Worm (Caenorhabditis elegans) whole organism, L3 larva: ENCODE measurements around the gene srg-17.

Source experiments
- R02D3.7 ChIP-seq: fragments of 150-350 bp; optimal IDR thresholded peaks from 2 replicates; lab custom pipeline; 2014; ENCODE audit warnings: missing biosample characterization, missing genetic modification characterization
- aly-2 ChIP-seq: fragments of 150-350 bp; optimal IDR thresholded peaks from 2 replicates; lab custom pipeline; 2014; ENCODE audit warnings: missing biosample characterization, missing genetic modification characterization
- ama-1 ChIP-seq: fragments of 150-350 bp; optimal IDR thresholded peaks from 2 replicates; lab custom pipeline; 2018
- ceh-28 ChIP-seq: fragments of 150-350 bp; optimal IDR thresholded peaks from 2 replicates; lab custom pipeline; 2014; ENCODE audit warnings: missing biosample characterization, missing genetic modification reagents, missing genetic modification characterization
- ceh-82 ChIP-seq: fragments of 150-350 bp; optimal IDR thresholded peaks from 2 replicates; lab custom pipeline; 2014; ENCODE audit warnings: missing biosample characterization, missing genetic modification characterization
- ceh-9 ChIP-seq: sonication (generic microtip); optimal IDR thresholded peaks from 2 replicates; lab custom pipeline; 2018; ENCODE audit warnings: missing biosample characterization, missing genetic modification characterization
- daf-12 ChIP-seq: fragments of 150-350 bp; optimal IDR thresholded peaks from 2 replicates; lab custom pipeline; 2014; ENCODE audit warnings: missing biosample characterization, missing genetic modification reagents, missing genetic modification characterization
- egl-27 ChIP-seq: sonication (generic microtip); optimal IDR thresholded peaks from 4 replicates; lab custom pipeline; 2017; ENCODE audit warnings: missing biosample characterization, missing genetic modification reagents, missing genetic modification characterization
- egl-5 ChIP-seq: fragments of 150-350 bp; optimal IDR thresholded peaks from 2 replicates; lab custom pipeline; 2017; ENCODE audit warnings: missing biosample characterization, missing genetic modification reagents, missing genetic modification characterization, inconsistent platforms
- elt-1 ChIP-seq: fragments of 150-350 bp; optimal IDR thresholded peaks from 2 replicates; lab custom pipeline; 2014; ENCODE audit warnings: missing biosample characterization, missing genetic modification characterization
- elt-2 ChIP-seq: sonication (generic microtip); optimal IDR thresholded peaks from 2 replicates; lab custom pipeline; 2016; ENCODE audit warnings: missing genetic modification reagents, mild to moderate bottlenecking, missing genetic modification characterization, missing compliant biosample characterization
- elt-3 ChIP-seq, 3 experiments: fragments of 150-350 bp in 1 of 3; sonication (generic microtip) in 2 of 3; optimal IDR thresholded peaks; 2 replicates in 2 of 3; 4 replicates in 1 of 3; lab custom pipeline; 2014 to 2017; ENCODE audit warnings: missing biosample characterization in 3 of 3, missing genetic modification characterization in 3 of 3
- eor-1 ChIP-seq, 2 experiments: fragments of 150-350 bp; optimal IDR thresholded peaks; 2 replicates each; lab custom pipeline; 2014 to 2018; ENCODE audit warnings: missing biosample characterization in 2 of 2, missing genetic modification characterization in 2 of 2
- fkh-10 ChIP-seq: sonication (generic microtip); optimal IDR thresholded peaks from 2 replicates; lab custom pipeline; 2017; ENCODE audit warnings: missing biosample characterization, missing genetic modification reagents, missing genetic modification characterization
- fkh-2 ChIP-seq: fragments of 150-350 bp; optimal IDR thresholded peaks from 2 replicates; lab custom pipeline; 2014; ENCODE audit warnings: missing biosample characterization, missing genetic modification reagents, missing genetic modification characterization
- fos-1 ChIP-seq: fragments of 150-350 bp; optimal IDR thresholded peaks from 2 replicates; lab custom pipeline; 2014; ENCODE audit warnings: missing biosample characterization, missing genetic modification characterization
- hmg-11 ChIP-seq: sonication (generic microtip); optimal IDR thresholded peaks from 2 replicates; lab custom pipeline; 2016; ENCODE audit warnings: missing genetic modification characterization, missing compliant biosample characterization
- jun-1 ChIP-seq: fragments of 150-350 bp; optimal IDR thresholded peaks from 2 replicates; lab custom pipeline; 2014; ENCODE audit warnings: missing biosample characterization, missing genetic modification reagents, missing genetic modification characterization
- lin-15B ChIP-seq: fragments of 150-350 bp; optimal IDR thresholded peaks from 2 replicates; lab custom pipeline; 2014; ENCODE audit warnings: missing biosample characterization, missing genetic modification characterization
- lin-39 ChIP-seq: fragments of 150-350 bp; optimal IDR thresholded peaks from 2 replicates; lab custom pipeline; 2018; ENCODE audit warnings: missing biosample characterization, missing genetic modification reagents, missing genetic modification characterization
- lsy-12 ChIP-seq: sonication (generic microtip); optimal IDR thresholded peaks from 2 replicates; lab custom pipeline; 2016; ENCODE audit warnings: mild to moderate bottlenecking, missing genetic modification characterization, missing compliant biosample characterization
- mdl-1 ChIP-seq: fragments of 150-350 bp; optimal IDR thresholded peaks from 2 replicates; lab custom pipeline; 2014; ENCODE audit warnings: missing biosample characterization, missing genetic modification characterization
- nfya-1 ChIP-seq: sonication (generic microtip); optimal IDR thresholded peaks from 2 replicates; lab custom pipeline; 2017; ENCODE audit warnings: missing genetic modification characterization, mild to moderate bottlenecking, missing compliant biosample characterization, antibody characterized with exemption, moderate library complexity; ENCODE audit not compliant: insufficient read depth
- nhr-11 ChIP-seq: fragments of 150-350 bp; optimal IDR thresholded peaks from 2 replicates; lab custom pipeline; 2014; ENCODE audit warnings: missing biosample characterization, missing genetic modification characterization
- nhr-12 ChIP-seq: fragments of 150-350 bp; optimal IDR thresholded peaks from 2 replicates; lab custom pipeline; 2014; ENCODE audit warnings: missing biosample characterization, missing genetic modification characterization
- nhr-23 ChIP-seq: fragments of 150-350 bp; optimal IDR thresholded peaks from 2 replicates; lab custom pipeline; 2014; ENCODE audit warnings: missing biosample characterization, missing genetic modification reagents, missing genetic modification characterization
- nhr-237 ChIP-seq: fragments of 150-350 bp; optimal IDR thresholded peaks from 2 replicates; lab custom pipeline; 2014; ENCODE audit warnings: missing biosample characterization, missing genetic modification characterization
- nhr-28 ChIP-seq: fragments of 150-350 bp; optimal IDR thresholded peaks from 2 replicates; lab custom pipeline; 2014; ENCODE audit warnings: missing biosample characterization, missing genetic modification characterization
- nhr-43 ChIP-seq: sonication (generic microtip); optimal IDR thresholded peaks from 2 replicates; lab custom pipeline; 2016; ENCODE audit warnings: mild to moderate bottlenecking, missing genetic modification characterization, missing compliant biosample characterization; ENCODE audit not compliant: poor library complexity, severe bottlenecking
- nhr-67 ChIP-seq: fragments of 150-350 bp; optimal IDR thresholded peaks from 2 replicates; lab custom pipeline; 2014; ENCODE audit warnings: missing biosample characterization, missing genetic modification characterization
- pha-4 ChIP-seq: fragments of 150-350 bp; optimal IDR thresholded peaks from 2 replicates; lab custom pipeline; 2014; ENCODE audit warnings: missing biosample characterization, missing genetic modification reagents, missing genetic modification characterization
- pqm-1 ChIP-seq: fragments of 150-350 bp; optimal IDR thresholded peaks from 2 replicates; lab custom pipeline; 2017; ENCODE audit warnings: missing biosample characterization, missing genetic modification characterization, inconsistent platforms
- sea-2 ChIP-seq: fragments of 150-350 bp; sonication (generic microtip); optimal IDR thresholded peaks from 4 replicates; lab custom pipeline; 2014; ENCODE audit warnings: missing biosample characterization, missing genetic modification reagents, missing genetic modification characterization
- skn-1 ChIP-seq: fragments of 150-350 bp; optimal IDR thresholded peaks from 2 replicates; lab custom pipeline; 2014; ENCODE audit warnings: missing biosample characterization, missing genetic modification characterization
- snpc-4 ChIP-seq: fragments of 150-350 bp; optimal IDR thresholded peaks from 2 replicates; lab custom pipeline; 2014; ENCODE audit warnings: missing biosample characterization, missing genetic modification characterization
- tbx-2 ChIP-seq: sonication (generic microtip); optimal IDR thresholded peaks from 2 replicates; lab custom pipeline; 2016; ENCODE audit warnings: mild to moderate bottlenecking, missing genetic modification characterization, missing compliant biosample characterization
- unc-39 ChIP-seq: sonication (generic microtip); optimal IDR thresholded peaks from 4 replicates; lab custom pipeline; 2017; ENCODE audit warnings: missing biosample characterization, missing genetic modification characterization
- unc-62 ChIP-seq: fragments of 150-350 bp; sonication (generic microtip); optimal IDR thresholded peaks from 4 replicates; lab custom pipeline; 2014; ENCODE audit warnings: missing biosample characterization, missing genetic modification reagents, missing genetic modification characterization
- zag-1 ChIP-seq: fragments of 150-350 bp; optimal IDR thresholded peaks from 2 replicates; lab custom pipeline; 2014; ENCODE audit warnings: missing biosample characterization, missing genetic modification characterization

Gene srg-17

DNA sequence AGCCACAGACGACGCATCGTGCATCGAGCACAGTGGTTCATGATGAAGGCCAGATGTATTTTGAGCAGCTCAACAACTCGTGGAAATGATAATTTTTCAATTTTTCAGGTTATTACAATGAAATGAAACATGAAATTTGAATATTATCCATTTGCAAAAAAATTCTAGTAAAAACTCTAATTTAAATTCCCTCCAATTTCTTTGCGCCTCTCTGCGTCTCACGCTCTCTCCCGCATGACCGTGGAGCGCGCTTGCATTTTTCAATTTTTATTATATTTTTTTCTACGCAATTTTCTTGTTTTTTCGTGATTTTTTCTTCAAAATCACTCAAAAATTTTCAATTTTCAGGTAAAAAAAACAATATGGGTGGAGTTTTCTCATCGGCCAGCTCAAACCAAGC is 14.1 kb upstream of the srg-17 start, which contains the start of gene tag-281:
Gene tag-281, plus strand, starts transcription at position 340 of the 400 bp plus-strand sequence.
- peak; percentile 72 for TF ChIP-seq R02D3.7 (tag; lab: Kevin White, UChicago)
- TF ChIP-seq ceh-28: peak; percentile 52
- peak; percentile 90 for TF ChIP-seq nfya-1 (tag; lab: Kevin White, UChicago)
- TF ChIP-seq nhr-23 (tag; lab: Kevin White, UChicago): peak; percentile 91
- no peak for TF ChIP-seq fkh-2 (tag; lab: Kevin White, UChicago)
- TF ChIP-seq nhr-43: no peak
- TF ChIP-seq lin-15B: peak; percentile 92
- no peak for TF ChIP-seq ama-1
- TF ChIP-seq aly-2 (tag; lab: Kevin White, UChicago): no peak
- peak; percentile 22 for TF ChIP-seq hmg-11 (tag; lab: Kevin White, UChicago)
- TF ChIP-seq egl-5 (tag; lab: Kevin White, UChicago): peak; percentile 52
- peak; percentile 52 for TF ChIP-seq jun-1 (tag; lab: Kevin White, UChicago)
- TF ChIP-seq pha-4 (tag; lab: Kevin White, UChicago): peak; percentile 87
- no peak for TF ChIP-seq daf-12 (tag; lab: Kevin White, UChicago)
- no peak for TF ChIP-seq elt-3 (tag; optimal IDR thresholded peaks at IDR 0.05; lab: Kevin White, UChicago)
- peak; percentile 52 for TF ChIP-seq skn-1 (tag; lab: Kevin White, UChicago)
- TF ChIP-seq eor-1 (tag; optimal IDR thresholded peaks at IDR 0.05; lab: Kevin White, UChicago): no peak
- no peak for TF ChIP-seq nhr-12
- peak; percentile 44 for TF ChIP-seq ceh-82 (tag; lab: Kevin White, UChicago)
- no peak for TF ChIP-seq elt-2 (tag; lab: Kevin White, UChicago)
- no peak for TF ChIP-seq egl-27 (tag; lab: Kevin White, UChicago)
- TF ChIP-seq lsy-12 (tag; lab: Kevin White, UChicago): no peak
- TF ChIP-seq pqm-1 (tag; lab: Kevin White, UChicago): peak; percentile 53
- peak; percentile 33 for TF ChIP-seq fkh-10 (GFP tag; lab: Kevin White, UChicago)
- no peak for TF ChIP-seq nhr-67
- peak; percentile 49 for TF ChIP-seq lin-39 (tag; lab: Kevin White, UChicago)
- no peak for TF ChIP-seq nhr-11 (tag; lab: Kevin White, UChicago)
- peak; percentile 6 for TF ChIP-seq tbx-2 (tag; lab: Kevin White, UChicago)
- peak; percentile 69 for TF ChIP-seq snpc-4 (tag; lab: Kevin White, UChicago)
- TF ChIP-seq nhr-237 (tag; lab: Kevin White, UChicago): no peak
- no peak for TF ChIP-seq ceh-9 (tag; lab: Kevin White, UChicago)

DNA sequence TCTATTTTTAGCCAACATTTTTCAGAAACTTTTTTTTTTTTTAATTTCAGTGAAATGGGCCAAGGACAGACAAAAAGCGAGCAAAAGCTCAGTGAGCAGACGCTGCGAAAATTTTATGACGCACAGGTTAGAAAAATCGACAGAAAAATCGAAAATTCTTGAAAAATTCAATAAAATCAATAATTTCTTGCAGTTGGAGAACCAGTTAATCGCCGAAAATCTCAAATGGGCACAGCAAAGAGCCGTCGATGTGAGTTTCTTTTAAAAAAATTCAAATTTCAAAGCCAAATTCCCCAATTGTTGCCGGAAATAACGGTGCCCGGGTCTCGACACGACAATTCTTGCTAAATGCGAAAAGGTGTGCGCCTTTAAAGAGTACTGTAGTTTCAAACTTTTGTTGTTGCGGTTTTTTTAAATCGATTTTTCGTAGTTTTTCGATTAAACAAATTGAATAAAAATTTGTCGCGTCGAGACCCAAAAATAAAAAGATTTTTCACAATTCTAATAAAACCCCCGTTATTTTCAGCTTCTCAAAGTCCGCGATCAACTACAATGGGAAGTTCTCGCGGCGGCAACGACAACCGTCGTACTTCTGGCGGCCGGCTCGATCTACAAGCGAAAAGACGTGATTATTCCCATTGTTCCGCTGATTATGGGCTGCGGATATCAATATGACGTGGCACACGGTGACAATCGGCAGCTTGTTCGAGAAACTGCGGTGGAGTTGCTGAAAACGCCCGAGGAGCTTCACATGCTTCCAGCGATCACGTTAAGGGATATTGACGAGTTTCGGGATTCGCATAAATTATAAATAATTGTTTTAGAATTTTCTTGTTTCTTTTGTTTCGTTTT is 12.7 kb upstream of the srg-17 start, which contains the start of gene tag-280:
Gene tag-280, plus strand, starts transcription at position 51 of the 852 bp plus-strand sequence.
- TF ChIP-seq ceh-9 (tag; lab: Kevin White, UChicago) (no peak), R02D3.7 (tag; lab: Kevin White, UChicago) (no peak), fos-1 (tag; lab: Kevin White, UChicago) (no peak), nhr-28 (no peak)
- TF ChIP-seq, all 47 proteins: peak for 0

DNA sequence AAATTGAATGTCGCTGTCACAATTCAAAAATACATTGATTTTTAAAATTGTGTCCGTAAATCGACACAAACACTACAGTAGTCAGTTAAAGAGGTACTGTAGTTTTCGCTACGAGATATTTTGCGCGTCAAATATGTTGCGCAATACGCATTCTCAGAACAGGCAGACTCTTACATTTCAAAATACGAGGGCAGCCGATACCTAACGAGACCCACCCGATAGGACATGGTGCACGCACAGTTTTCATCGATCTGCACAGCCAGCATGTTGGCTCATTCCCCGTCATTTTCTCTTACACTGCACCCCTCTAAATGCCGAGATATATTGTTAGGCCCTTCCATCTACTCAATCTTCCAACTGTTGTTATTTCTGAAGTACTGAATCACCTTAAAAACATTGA is 11.3 kb upstream of the srg-17 start, which contains the start of gene F15A4.2:
Gene F15A4.2, plus strand, starts transcription at position 301 of the 400 bp plus-strand sequence.
- TF ChIP-seq unc-39 (tag; lab: Kevin White, UChicago) (no peak), unc-62 (GFP tag; lab: Kevin White, UChicago) (no peak), daf-12 (tag; lab: Kevin White, UChicago) (no peak), ceh-9 (tag; lab: Kevin White, UChicago) (no peak), nhr-43 (no peak)

ce11 chrII:12465557-12465956 is 7.9 kb upstream of the srg-17 start, which contains the start of gene sre-37:
TSS of gene sre-37 (plus strand) at chrII:12465857.
- TF ChIP-seq pha-4 (tag; lab: Kevin White, UChicago): no peak
- TF ChIP-seq jun-1 (tag; lab: Kevin White, UChicago): no peak
- TF ChIP-seq zag-1 (tag; lab: Kevin White, UChicago): no peak
- no peak for TF ChIP-seq snpc-4 (tag; lab: Kevin White, UChicago)
- TF ChIP-seq ceh-82 (tag; lab: Kevin White, UChicago): no peak
- TF ChIP-seq mdl-1: no peak
- TF ChIP-seq lin-15B: no peak
- TF ChIP-seq elt-1: no peak
- TF ChIP-seq sea-2 (GFP tag; lab: Kevin White, UChicago): no peak
- TF ChIP-seq ceh-28: no peak
- TF ChIP-seq ceh-9 (tag; lab: Kevin White, UChicago): no peak
- TF ChIP-seq lsy-12 (tag; lab: Kevin White, UChicago): no peak
- no peak for TF ChIP-seq egl-5 (tag; lab: Kevin White, UChicago)
- no peak for TF ChIP-seq nhr-12
- no peak for TF ChIP-seq fkh-2 (tag; lab: Kevin White, UChicago)
- no peak for TF ChIP-seq aly-2 (tag; lab: Kevin White, UChicago)
- no peak for TF ChIP-seq unc-39 (tag; lab: Kevin White, UChicago)
- no peak for TF ChIP-seq eor-1 (tag; optimal IDR thresholded peaks at IDR 0.05; lab: Kevin White, UChicago)
